Fruit fly (Drosophila melanogaster) whole organism, embryonic: ENCODE data around the gene CG15047.

Experiments
- CG5245 ChIP-seq: fragments of 200-800 bp; sonication (Bioruptor generic); optimal IDR thresholded peaks from 3 replicates; lab custom pipeline; 2016; ENCODE audit warnings: missing biosample characterization, missing genetic modification characterization
- CG8388 ChIP-seq: fragments of 200-800 bp; sonication (Bioruptor generic); optimal IDR thresholded peaks from 2 replicates; lab custom pipeline; 2019; ENCODE audit warnings: missing biosample characterization, mild to moderate bottlenecking, missing genetic modification characterization, moderate library complexity
- Dp ChIP-seq: fragments of 200-800 bp; sonication (Bioruptor generic); optimal IDR thresholded peaks from 2 replicates; lab custom pipeline; 2018; ENCODE audit warnings: missing biosample characterization, mild to moderate bottlenecking, missing genetic modification characterization, moderate library complexity
- Hey ChIP-seq: fragments of 200-800 bp; sonication (Bioruptor generic); optimal IDR thresholded peaks from 3 replicates; lab custom pipeline; 2018; ENCODE audit warnings: missing biosample characterization, mild to moderate bottlenecking, missing genetic modification characterization
- NK7.1 ChIP-seq: fragments of 200-800 bp; sonication (Bioruptor generic); optimal IDR thresholded peaks from 3 replicates; lab custom pipeline; 2016; ENCODE audit warnings: missing biosample characterization, missing genetic modification characterization
- Ssrp ChIP-seq: fragments of 200-800 bp; sonication (Bioruptor generic); optimal IDR thresholded peaks from 2 replicates; lab custom pipeline; 2018; ENCODE audit warnings: missing biosample characterization, mild to moderate bottlenecking, missing genetic modification characterization, moderate library complexity
- bab2 ChIP-seq: fragments of 200-800 bp; sonication (Bioruptor generic); optimal IDR thresholded peaks from 2 replicates; lab custom pipeline; 2016; ENCODE audit warnings: missing biosample characterization, missing genetic modification characterization
- dimm ChIP-seq: fragments of 200-800 bp; sonication (Bioruptor generic); IDR thresholded peaks from 2 replicates; pipeline ENCODE4 v1.3.6; 2022; ENCODE audit warnings: missing biosample characterization, missing genetic modification characterization
- grau ChIP-seq: fragments of 200-800 bp; optimal IDR thresholded peaks from 3 replicates; lab custom pipeline; 2019; ENCODE audit warnings: missing biosample characterization, mild to moderate bottlenecking, missing genetic modification characterization, moderate library complexity
- org-1 ChIP-seq: fragments of 200-800 bp; sonication (Bioruptor generic); optimal IDR thresholded peaks from 2 replicates; lab custom pipeline; 2017; ENCODE audit warnings: missing biosample characterization, missing genetic modification characterization
- zfh2 ChIP-seq: fragments of 200-800 bp; sonication (Bioruptor generic); optimal IDR thresholded peaks from 2 replicates; lab custom pipeline; 2016; ENCODE audit warnings: missing biosample characterization, missing genetic modification characterization

- no peak for TF ChIP-seq dimm (GFP tag; lab: Robert Waterston, UW)
- peak; percentile 14 for TF ChIP-seq grau (tag; lab: Kevin White, UChicago)
- TF ChIP-seq NK7.1 (GFP tag; lab: Kevin White, UChicago): no peak
- TF ChIP-seq CG5245: no peak
- peak; percentile 32 for TF ChIP-seq bab2 (GFP tag; lab: Kevin White, UChicago)
- peak; percentile 35 for TF ChIP-seq CG8388 (GFP tag; lab: Kevin White, UChicago)
- TF ChIP-seq org-1: no peak
- no peak for TF ChIP-seq Hey (tag; lab: Kevin White, UChicago)
- peak; percentile 50 for TF ChIP-seq Ssrp (tag; lab: Kevin White, UChicago)
- TF ChIP-seq Dp (GFP tag; lab: Kevin White, UChicago): no peak
- no peak for TF ChIP-seq zfh2 (GFP tag; lab: Kevin White, UChicago)
These were observed 24.0 kb downstream of the CG15047 start for dm6 chrX:18552451-18552850.
